Worm (Caenorhabditis elegans): ENCODE data around the gene C03A3.2.

C03A3.2 gene

DNA sequence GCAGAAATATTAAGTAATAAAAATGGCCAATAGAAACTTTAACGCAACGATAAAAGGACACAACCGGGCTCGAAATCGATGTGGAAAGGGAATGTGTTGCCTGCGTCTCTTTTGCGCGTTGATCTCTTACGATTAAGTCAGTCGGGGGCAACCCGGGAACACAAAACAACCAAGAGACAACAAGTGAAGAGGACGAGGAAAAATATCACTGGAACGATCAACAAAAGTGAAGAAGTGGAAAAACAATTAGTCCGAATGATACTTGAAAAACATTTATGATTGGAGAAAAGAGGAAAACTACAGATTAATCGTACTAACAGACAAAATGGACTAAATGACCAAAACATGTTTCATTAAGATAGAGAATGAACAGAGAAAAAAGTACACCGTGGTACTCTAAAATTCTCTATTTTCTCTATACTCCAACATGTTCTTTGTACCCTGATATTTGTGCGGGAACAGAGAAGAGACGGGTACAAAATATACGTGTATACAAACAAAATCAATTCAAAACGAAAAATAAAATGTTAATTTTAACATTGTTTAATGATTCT lies 47.7 kb downstream of the C03A3.2 start, which contains the start of gene F08G12.5:
Gene F08G12.5, minus strand, starts transcription at position 1 of the 554 bp plus-strand sequence.
- TF ChIP-seq W03F9.2 (tag; optimal IDR thresholded peaks at IDR 0.05) (no peak), dao-5 (tag; optimal IDR thresholded peaks at IDR 0.05) (no peak)

DNA sequence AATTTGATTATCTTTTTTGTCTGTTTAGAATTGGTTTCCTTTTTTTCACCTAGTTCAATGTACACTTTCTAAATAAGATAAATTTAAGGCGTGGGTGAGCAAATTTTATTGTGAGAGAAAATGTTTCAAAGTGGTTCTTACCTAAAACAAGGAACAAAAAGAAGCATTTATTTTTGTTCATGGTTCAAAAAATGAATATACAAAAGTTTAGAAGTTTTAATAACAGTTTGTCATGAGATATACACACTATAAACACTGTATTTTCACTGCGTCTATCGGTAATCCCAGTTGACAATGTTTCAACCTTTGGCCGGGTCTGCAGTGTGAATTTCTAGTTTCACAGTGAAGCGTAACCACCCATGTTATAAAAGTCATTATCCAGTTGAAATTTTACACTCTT lies 52.7 kb downstream of the C03A3.2 start, which contains the start of gene F08G12.11:
Gene F08G12.11, minus strand, starts transcription at position 181 of the 400 bp plus-strand sequence.
- TF ChIP-seq dao-5 (tag; optimal IDR thresholded peaks at IDR 0.05) (no peak), him-1 (tag; optimal IDR thresholded peaks at IDR 0.05) (no peak)
